Worm (Caenorhabditis elegans): Measurements from ENCODE around the gene scl-25.

ce11 chrV:17243016-17243415, 17.5 kb downstream of the scl-25 start:
- TF ChIP-seq ztf-4 (tag; optimal IDR thresholded peaks at IDR 0.05) = no peak
- no peak for TF ChIP-seq ztf-1 (GFP tag; conservative IDR thresholded peaks at IDR 0.05)
- TF ChIP-seq ztf-11 (tag; optimal IDR thresholded peaks at IDR 0.05) = no peak
- TF ChIP-seq ZK546.5 (tag; optimal IDR thresholded peaks at IDR 0.05) = no peak
- TF ChIP-seq ceh-82 (tag; optimal IDR thresholded peaks at IDR 0.05) = no peak
- TF ChIP-seq aly-2 (tag; optimal IDR thresholded peaks at IDR 0.05) = no peak
- no peak for TF ChIP-seq nhr-25 (tag; optimal IDR thresholded peaks at IDR 0.05)
